Fruit fly (Drosophila melanogaster) whole organism, wandering third instar larva: ENCODE measurements around the gene Tsc1.

Source experiments
- Rel ChIP-seq, 2 experiments: fragments of 200-800 bp; sonication (Bioruptor generic) in 1 of 2; optimal IDR thresholded peaks; 2 replicates in 1 of 2; 3 replicates in 1 of 2; lab custom pipeline; 2016 to 2019; ENCODE audit warnings: mild to moderate bottlenecking in 2 of 2, missing biosample characterization in 2 of 2, missing genetic modification characterization in 2 of 2, moderate library complexity in 1 of 2
- rgr ChIP-seq: fragments of 200-800 bp; sonication (Bioruptor generic); optimal IDR thresholded peaks from 3 replicates; lab custom pipeline; 2016; ENCODE audit warnings: missing biosample characterization, mild to moderate bottlenecking, missing genetic modification characterization

DNA sequence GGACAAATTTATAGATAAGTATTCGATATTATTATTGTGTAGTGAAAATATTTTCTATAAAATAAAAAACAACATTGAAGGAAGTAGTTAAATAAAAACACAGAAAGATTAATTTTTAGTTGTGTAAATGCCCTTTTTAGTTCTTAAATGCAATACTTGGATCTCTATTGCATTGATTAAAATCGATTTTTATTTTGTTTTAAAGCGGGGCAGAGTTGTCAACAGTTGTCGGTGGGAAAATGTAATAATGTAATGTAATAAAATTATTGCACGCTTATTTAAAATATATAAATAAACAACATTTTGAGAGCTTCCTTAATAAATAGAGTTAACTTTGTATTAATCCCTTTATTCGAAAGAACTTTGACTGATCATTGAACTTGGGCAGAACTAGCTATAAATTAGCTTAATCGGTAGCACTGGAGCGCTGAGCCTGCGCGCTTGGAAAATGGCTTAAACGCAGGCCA, 33.5 kb downstream of the Tsc1 start, which contains the start of gene Apc2:
- peak; percentile 54 for TF ChIP-seq rgr (GFP tag; lab: Kevin White, UChicago)
- TF ChIP-seq Rel (GFP tag; optimal IDR thresholded peaks at IDR 0.05; lab: Kevin White, UChicago) = no peak
- no peak for TF ChIP-seq Rel (tag; optimal IDR thresholded peaks at IDR 0.05; lab: Kevin White, UChicago)
